Worm (Caenorhabditis elegans) whole organism, L4 larva: ENCODE results near the gene T24C4.10.

Source experiments
- Y105C5A.15 ChIP-seq: fragments of 200-800 bp; sonication (Bioruptor generic); IDR thresholded peaks from 2 replicates; pipeline ENCODE4 v1.3.6; 2022; ENCODE audit warnings: missing genetic modification characterization, missing compliant biosample characterization
- daf-12 ChIP-seq: fragments of 150-350 bp; optimal IDR thresholded peaks from 2 replicates; lab custom pipeline; 2014; ENCODE audit warnings: missing biosample characterization, missing genetic modification reagents, missing genetic modification characterization
- lin-15B ChIP-seq: fragments of 150-350 bp; sonication (generic microtip); optimal IDR thresholded peaks from 3 replicates; lab custom pipeline; 2014; ENCODE audit warnings: missing biosample characterization, missing genetic modification characterization
- madf-9 ChIP-seq: fragments of 200-800 bp; sonication (Bioruptor generic); conservative IDR thresholded peaks from 2 replicates; pipeline ENCODE4 v1.3.6; 2022; ENCODE audit warnings: missing genetic modification reagents, missing genetic modification characterization, missing compliant biosample characterization
- nhr-28 ChIP-seq: fragments of 150-350 bp; optimal IDR thresholded peaks from 2 replicates; lab custom pipeline; 2014; ENCODE audit warnings: missing biosample characterization, missing genetic modification characterization

ce11 chrIII:870555-870954 is 20.5 kb downstream of the T24C4.10 start:
- TF ChIP-seq nhr-28 (tag; lab: Kevin White, UChicago) (no peak), lin-15B (tag; lab: Kevin White, UChicago) (no peak), Y105C5A.15 (GFP tag; lab: Robert Waterston, UW) (no peak), daf-12 (no peak), madf-9 (no peak)
